Fruit fly (Drosophila melanogaster): Measurements from ENCODE around the gene CG14570.

CG14570 gene

dm6 chr3L:21679687-21680086 lies 50.6 kb downstream of the CG14570 start, which contains the start of the genes Als2 and CG11248 (continued):
- TF ChIP-seq Hey (tag; optimal IDR thresholded peaks at IDR 0.05) (no peak), wdn (GFP tag; IDR thresholded peaks at IDR 0.05) (peak; percentile 33; the same call in 1 of the 2 replicates), fd102C (GFP tag; optimal IDR thresholded peaks at IDR 0.05) (no peak), Nf-YC (tag; optimal IDR thresholded peaks at IDR 0.05) (no peak), pfk (GFP tag; optimal IDR thresholded peaks at IDR 0.05) (no peak), Gsc (GFP tag; IDR thresholded peaks at IDR 0.05) (no peak), CG15269 (tag; optimal IDR thresholded peaks at IDR 0.05) (no peak), hkb (optimal IDR thresholded peaks at IDR 0.05) (no peak), hkb (GFP tag; IDR thresholded peaks at IDR 0.05) (peak; percentile 61), Dref (GFP tag; IDR thresholded peaks at IDR 0.05) (no peak), HmgD (GFP tag; optimal IDR thresholded peaks at IDR 0.05) (no peak), ERR (GFP tag; optimal IDR thresholded peaks at IDR 0.05) (peak; percentile 18), CG3281 (GFP tag; optimal IDR thresholded peaks at IDR 0.05) (no peak), Camta (GFP tag; optimal IDR thresholded peaks at IDR 0.05) (peak; percentile 55), CG9727 (GFP tag; optimal IDR thresholded peaks at IDR 0.05) (peak; percentile 66), Xrp1 (GFP tag; IDR thresholded peaks at IDR 0.05) (peak; percentile 77; the same call in 1 of the 2 replicates), chn (GFP tag; optimal IDR thresholded peaks at IDR 0.05) (peak; percentile 81), CG9876 (GFP tag; optimal IDR thresholded peaks at IDR 0.05) (peak; percentile 50), CG2120 (GFP tag; optimal IDR thresholded peaks at IDR 0.05) (peak; percentile 87), ap (GFP tag; IDR thresholded peaks at IDR 0.05) (no peak; the same call in 1 of the 2 replicates), trh (GFP tag; optimal IDR thresholded peaks at IDR 0.05) (peak; percentile 24), bbx (GFP tag; IDR thresholded peaks at IDR 0.05; ENCODE audit: partially characterized antibody) (no peak), CG13123 (GFP tag; optimal IDR thresholded peaks at IDR 0.05) (no peak), CG18599 (GFP tag; optimal IDR thresholded peaks at IDR 0.05) (no peak), CG12769 (tag; optimal IDR thresholded peaks at IDR 0.05) (no peak), fd96Cb (tag; optimal IDR thresholded peaks at IDR 0.05) (peak; percentile 66), Atf6 (GFP tag; IDR thresholded peaks at IDR 0.05) (peak; percentile 30; the same call in 1 of the 2 replicates), Spps (tag; optimal IDR thresholded peaks at IDR 0.05) (peak; percentile 53), lab (GFP tag; optimal IDR thresholded peaks at IDR 0.05) (no peak), Lpt (GFP tag; optimal IDR thresholded peaks at IDR 0.05) (no peak), stwl (tag; optimal IDR thresholded peaks at IDR 0.05) (peak; percentile 82), HLH54F (GFP tag; optimal IDR thresholded peaks at IDR 0.05) (peak; percentile 79), seq (GFP tag; IDR thresholded peaks at IDR 0.05) (0 out of 2 replicates have a peak, but pooled peaks have one; percentile 23), Dll (GFP tag; IDR thresholded peaks at IDR 0.05; ENCODE audit: partially characterized antibody) (peak; percentile 41; the same call in 1 of the 4 replicates), dpn (GFP tag; optimal IDR thresholded peaks at IDR 0.05) (peak; percentile 69 to 77), CG15479 (GFP tag; optimal IDR thresholded peaks at IDR 0.05) (no peak), Dbx (GFP tag; IDR thresholded peaks at IDR 0.05) (peak; percentile 70), CG33213 (GFP tag; optimal IDR thresholded peaks at IDR 0.05) (peak; percentile 13), CHES-1-like (GFP tag; optimal IDR thresholded peaks at IDR 0.05) (peak; percentile 77), unpg (GFP tag; optimal IDR thresholded peaks at IDR 0.05) (no peak), hbn (GFP tag; IDR thresholded peaks at IDR 0.05; ENCODE audit: partially characterized antibody) (no peak), CG12236 (GFP tag; optimal IDR thresholded peaks at IDR 0.05) (peak; percentile 21), luna (GFP tag; optimal IDR thresholded peaks at IDR 0.05) (peak; percentile 47), scrt (GFP tag; optimal IDR thresholded peaks at IDR 0.05) (no peak), dmrt99B (tag; optimal IDR thresholded peaks at IDR 0.05) (no peak), pb (GFP tag; optimal IDR thresholded peaks at IDR 0.05) (no peak), Max (GFP tag; optimal IDR thresholded peaks at IDR 0.05) (peak; percentile 66), exex (tag; optimal IDR thresholded peaks at IDR 0.05) (no peak), CG10462 (GFP tag; optimal IDR thresholded peaks at IDR 0.05) (peak; percentile 30), YL-1 (GFP tag; optimal IDR thresholded peaks at IDR 0.05) (peak; percentile 65), Pdp1 (GFP tag; optimal IDR thresholded peaks at IDR 0.05) (peak in 1 of 2 experiments; percentile 68)
